Fruit fly (Drosophila melanogaster) Kc167 (cell line): ENCODE data around the gene Ocho.

Experiments
- Myc ChIP-seq: fragments of >200 bp; optimal IDR thresholded peaks from 2 replicates; lab custom pipeline; 2017; ENCODE audit warnings: missing external identifiers
- Sin3A ChIP-seq: fragments of >200 bp; optimal IDR thresholded peaks from 2 replicates; lab custom pipeline; 2018; ENCODE audit warnings: missing external identifiers
- h ChIP-seq: fragments of >200 bp; optimal IDR thresholded peaks from 3 replicates; lab custom pipeline; 2018; ENCODE audit warnings: missing external identifiers
- insv ChIP-seq: fragments of >200 bp; optimal IDR thresholded peaks from 3 replicates; lab custom pipeline; 2018; ENCODE audit warnings: missing external identifiers
- psq ChIP-seq: fragments of >200 bp; optimal IDR thresholded peaks from 2 replicates; lab custom pipeline; 2017; ENCODE audit warnings: missing external identifiers
- ttk ChIP-seq: sonication (Bioruptor generic); optimal IDR thresholded peaks from 2 replicates; lab custom pipeline; 2017; ENCODE audit warnings: missing external identifiers

dm6 chr3L:14979332-14979731, 4.7 kb downstream of the Ocho start, which contains the start of gene CG3349:
- no peak for TF ChIP-seq insv (lab: Kevin White, UChicago)
- TF ChIP-seq h (lab: Kevin White, UChicago), result no peak
- TF ChIP-seq Myc (lab: Kevin White, UChicago), result no peak
- no peak for TF ChIP-seq psq (lab: Kevin White, UChicago)
- no peak for TF ChIP-seq ttk (lab: Kevin White, UChicago)
- no peak for TF ChIP-seq Sin3A (lab: Kevin White, UChicago)
